Worm (Caenorhabditis elegans) whole organism, L4 larva: ENCODE data around the gene T15B7.15.

Experiments used
- F10B5.3 ChIP-seq: sonication (generic microtip); optimal IDR thresholded peaks from 2 replicates; lab custom pipeline; 2016; ENCODE audit warnings: mild to moderate bottlenecking, missing genetic modification characterization, missing compliant biosample characterization
- F44E2.7 ChIP-seq: fragments of 200-800 bp; sonication (Bioruptor generic); IDR thresholded peaks from 2 replicates; pipeline ENCODE4 v2.1.2; 2022; ENCODE audit warnings: missing genetic modification characterization, missing compliant biosample characterization
- T20F7.1 ChIP-seq: fragments of 200-800 bp; sonication (Bioruptor generic); optimal IDR thresholded peaks from 2 replicates; lab custom pipeline; 2018; ENCODE audit warnings: mild to moderate bottlenecking, missing genetic modification characterization, missing compliant biosample characterization
- Y48G9A.11 ChIP-seq: fragments of 200-800 bp; sonication (Bioruptor generic); IDR thresholded peaks from 2 replicates; pipeline ENCODE4 v1.3.6; 2022; ENCODE audit warnings: missing genetic modification reagents, missing genetic modification characterization, missing compliant biosample characterization
- aha-1 ChIP-seq: fragments of 150-350 bp; peaks from one replicate; lab custom pipeline; 2014; ENCODE audit warnings: missing biosample characterization, missing genetic modification characterization
- ceh-20 ChIP-seq: fragments of 200-800 bp; sonication (Bioruptor generic); IDR thresholded peaks from 2 replicates; pipeline ENCODE4 v1.3.6; 2022; ENCODE audit warnings: missing genetic modification reagents, missing genetic modification characterization, missing compliant biosample characterization
- ceh-28 ChIP-seq: fragments of 150-350 bp; optimal IDR thresholded peaks from 2 replicates; lab custom pipeline; 2014; ENCODE audit warnings: missing biosample characterization, missing genetic modification reagents, missing genetic modification characterization
- ceh-62 ChIP-seq: sonication (generic microtip); optimal IDR thresholded peaks from 2 replicates; lab custom pipeline; 2017; ENCODE audit warnings: missing biosample characterization, missing genetic modification characterization
- daf-12 ChIP-seq: fragments of 150-350 bp; optimal IDR thresholded peaks from 2 replicates; lab custom pipeline; 2014; ENCODE audit warnings: missing biosample characterization, missing genetic modification reagents, missing genetic modification characterization
- daf-16 ChIP-seq, 3 experiments: sonication (generic microtip); optimal IDR thresholded peaks; 2 replicates each; lab custom pipeline; 2016 to 2017; ENCODE audit warnings: missing genetic modification characterization in 3 of 3, missing genetic modification reagents in 3 of 3, mild to moderate bottlenecking in 2 of 3, missing compliant biosample characterization in 2 of 3, missing biosample characterization in 1 of 3, moderate library complexity in 1 of 3
- dmd-6 ChIP-seq: fragments of 200-800 bp; sonication (Bioruptor generic); IDR thresholded peaks from 2 replicates; pipeline ENCODE4 v1.3.6; 2022; ENCODE audit warnings: missing genetic modification reagents, missing genetic modification characterization, missing compliant biosample characterization
- dmd-8 ChIP-seq: fragments of 200-800 bp; sonication (Bioruptor generic); IDR thresholded peaks from 2 replicates; pipeline ENCODE4 v1.3.6; 2022; ENCODE audit warnings: missing genetic modification characterization, missing compliant biosample characterization
- gei-8 ChIP-seq: fragments of 200-800 bp; sonication (Bioruptor generic); optimal IDR thresholded peaks from 2 replicates; lab custom pipeline; 2018; ENCODE audit warnings: mild to moderate bottlenecking, missing genetic modification characterization, missing compliant biosample characterization
- hif-1 ChIP-seq, 2 experiments: sonication (generic microtip); optimal IDR thresholded peaks; 2 replicates each; lab custom pipeline; 2016 to 2017; ENCODE audit warnings: missing compliant biosample characterization in 2 of 2, missing genetic modification characterization in 2 of 2, missing genetic modification reagents in 2 of 2, missing genotype in 2 of 2, mild to moderate bottlenecking in 1 of 2
- jun-1 ChIP-seq: fragments of 150-350 bp; optimal IDR thresholded peaks from 2 replicates; lab custom pipeline; 2014; ENCODE audit warnings: missing biosample characterization, missing genetic modification reagents, missing genetic modification characterization
- lin-39 ChIP-seq: fragments of 150-350 bp; optimal IDR thresholded peaks from 2 replicates; lab custom pipeline; 2014; ENCODE audit warnings: missing biosample characterization, missing genetic modification reagents, missing genetic modification characterization
- lir-3 ChIP-seq: sonication (generic microtip); optimal IDR thresholded peaks from 2 replicates; lab custom pipeline; 2016; ENCODE audit warnings: mild to moderate bottlenecking, missing genetic modification characterization, missing compliant biosample characterization
- nhr-111 ChIP-seq: fragments of 200-800 bp; sonication (Bioruptor generic); optimal IDR thresholded peaks from 2 replicates; lab custom pipeline; 2018; ENCODE audit warnings: mild to moderate bottlenecking, missing genetic modification characterization, missing compliant biosample characterization
- nhr-28 ChIP-seq: fragments of 150-350 bp; optimal IDR thresholded peaks from 2 replicates; lab custom pipeline; 2014; ENCODE audit warnings: missing biosample characterization, missing genetic modification characterization
- nhr-77 ChIP-seq: fragments of 150-350 bp; optimal IDR thresholded peaks from 2 replicates; lab custom pipeline; 2014; ENCODE audit warnings: missing biosample characterization, missing genetic modification characterization
- pqm-1 ChIP-seq: sonication (generic microtip); optimal IDR thresholded peaks from 2 replicates; lab custom pipeline; 2017; ENCODE audit warnings: missing biosample characterization, missing genetic modification characterization
- skn-1 ChIP-seq: fragments of 150-350 bp; optimal IDR thresholded peaks from 2 replicates; lab custom pipeline; 2014; ENCODE audit warnings: missing biosample characterization, missing genetic modification characterization
- unc-130 ChIP-seq: sonication (generic microtip); optimal IDR thresholded peaks from 2 replicates; lab custom pipeline; 2016; ENCODE audit warnings: missing genetic modification reagents, missing genetic modification characterization, missing compliant biosample characterization
- unc-62 ChIP-seq, 3 experiments: fragments of 150-350 bp in 1 of 3; sonication (generic microtip); optimal IDR thresholded peaks in 2 of 3; peaks in 1 of 3; 1 replicate in 1 of 3; 2 replicates in 2 of 3; lab custom pipeline; 2014 to 2017; ENCODE audit warnings: missing biosample characterization in 3 of 3, missing genetic modification characterization in 3 of 3, missing genetic modification reagents in 3 of 3, missing genotype in 1 of 3
- zfp-2 ChIP-seq: sonication (generic microtip); optimal IDR thresholded peaks from 2 replicates; lab custom pipeline; 2016; ENCODE audit warnings: mild to moderate bottlenecking, missing genetic modification characterization, missing compliant biosample characterization
- zfp-3 ChIP-seq: fragments of 200-800 bp; sonication (Bioruptor generic); conservative IDR thresholded peaks from 2 replicates; pipeline ENCODE4 v1.3.6; 2022; ENCODE audit warnings: missing genetic modification reagents, missing genetic modification characterization, missing compliant biosample characterization
- ztf-11 ChIP-seq: fragments of 150-350 bp; optimal IDR thresholded peaks from 2 replicates; lab custom pipeline; 2014; ENCODE audit warnings: missing biosample characterization, missing genetic modification characterization

Gene T15B7.15

DNA sequence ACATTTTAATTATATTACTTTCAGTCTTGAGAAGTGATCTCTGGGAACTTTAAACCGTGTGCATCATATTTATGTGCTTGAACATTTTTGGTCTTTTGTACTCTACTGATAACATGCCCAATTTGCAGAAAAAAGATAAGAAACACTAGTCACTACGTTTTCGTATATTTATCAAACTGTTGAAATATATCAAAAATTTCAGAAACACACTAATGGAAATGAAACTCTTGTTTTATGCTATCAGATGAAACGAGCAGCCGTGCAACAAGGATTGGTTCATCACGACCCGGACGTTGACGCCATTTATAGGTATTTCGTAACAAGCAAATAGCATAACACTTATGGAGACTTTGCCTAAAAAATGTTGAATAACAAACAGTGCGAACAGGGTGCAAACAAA is 15.0 kb downstream of the T15B7.15 start:
- TF ChIP-seq ceh-28 (tag; lab: Kevin White, UChicago), result no peak
- TF ChIP-seq unc-62 (GFP tag; optimal IDR thresholded peaks at IDR 0.05 in 1 of 2; lab: Kevin White, UChicago), result peak in 1 of 2 experiments; percentile 81
- no peak for TF ChIP-seq unc-62 (tag; optimal IDR thresholded peaks at IDR 0.05; lab: Kevin White, UChicago)
- no peak for TF ChIP-seq daf-12 (tag; lab: Kevin White, UChicago)
- peak; percentile 93 for TF ChIP-seq pqm-1 (tag; lab: Kevin White, UChicago)
- no peak for TF ChIP-seq F44E2.7 (GFP tag; lab: Robert Waterston, UW)
- no peak for TF ChIP-seq ztf-11 (tag; lab: Kevin White, UChicago)
- no peak for TF ChIP-seq skn-1 (tag; lab: Kevin White, UChicago)
- peak; percentile 93 for TF ChIP-seq dmd-6 (GFP tag; lab: Robert Waterston, UW)
- TF ChIP-seq nhr-77, result peak; percentile 58
- TF ChIP-seq nhr-28 (tag; lab: Kevin White, UChicago), result peak; percentile 87
- TF ChIP-seq ceh-20, result no peak
- no peak for TF ChIP-seq zfp-3 (GFP tag; lab: Robert Waterston, UW)
- peak; percentile 4 for TF ChIP-seq T20F7.1 (GFP tag; lab: Kevin White, UChicago)
- no peak for TF ChIP-seq lin-39 (tag; lab: Kevin White, UChicago)
- no peak for TF ChIP-seq dmd-8 (GFP tag; lab: Robert Waterston, UW)

DNA sequence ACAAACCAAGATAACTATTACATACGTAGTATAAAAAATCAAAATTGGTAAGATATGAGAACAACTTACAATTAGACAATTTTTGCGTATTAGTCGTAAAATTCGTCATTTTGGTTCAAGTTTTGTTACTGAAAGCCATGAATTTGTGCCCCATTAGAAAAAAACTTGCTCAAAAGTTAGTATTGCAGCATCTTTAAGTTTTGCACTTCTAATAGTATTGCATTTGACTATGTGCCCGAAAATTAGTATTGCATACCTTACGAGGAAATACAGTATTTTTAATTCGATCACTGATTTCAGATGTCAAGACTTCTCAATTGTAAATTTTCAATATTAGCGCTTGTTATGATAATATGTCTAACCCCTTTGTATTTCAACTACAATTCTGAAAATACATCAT is 17.0 kb downstream of the T15B7.15 start, which contains the start of gene T15B7.8:
Gene T15B7.8, plus strand, starts transcription at position 301 of the 400 bp plus-strand sequence.
- TF ChIP-seq nhr-111 (GFP tag; lab: Kevin White, UChicago), result no peak
- no peak for TF ChIP-seq hif-1 (tag; optimal IDR thresholded peaks at IDR 0.05; lab: Kevin White, UChicago)
- no peak for TF ChIP-seq Y48G9A.11
- TF ChIP-seq ceh-62 (tag; lab: Kevin White, UChicago), result no peak

DNA sequence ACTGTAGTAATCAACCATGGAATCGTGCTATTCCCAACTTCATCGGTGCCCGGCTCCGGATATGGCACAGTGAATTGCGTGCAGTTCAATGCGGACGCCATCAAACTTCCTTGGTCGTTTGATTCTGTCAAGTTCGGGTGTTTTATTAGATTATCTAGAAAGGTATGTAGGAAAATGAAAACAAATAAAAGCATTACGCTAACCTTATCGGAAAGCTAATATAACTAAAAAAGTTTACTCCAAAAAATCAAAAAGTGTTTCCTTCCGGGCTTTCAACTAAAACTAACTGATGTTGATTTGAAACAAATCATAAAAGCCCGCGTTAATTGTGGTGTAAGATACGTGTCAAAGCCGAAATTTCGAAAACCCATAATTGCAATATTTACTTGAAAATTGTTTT is 18.7 kb downstream of the T15B7.15 start, which contains the start of gene dmsr-13:
Gene dmsr-13, minus strand, starts transcription at position 101 of the 400 bp plus-strand sequence.
- TF ChIP-seq jun-1 (tag; lab: Kevin White, UChicago), result no peak
- TF ChIP-seq F10B5.3 (tag; lab: Kevin White, UChicago), result no peak
- no peak for TF ChIP-seq aha-1 (tag; lab: Kevin White, UChicago)
- TF ChIP-seq zfp-3 (GFP tag; lab: Robert Waterston, UW), result no peak

DNA sequence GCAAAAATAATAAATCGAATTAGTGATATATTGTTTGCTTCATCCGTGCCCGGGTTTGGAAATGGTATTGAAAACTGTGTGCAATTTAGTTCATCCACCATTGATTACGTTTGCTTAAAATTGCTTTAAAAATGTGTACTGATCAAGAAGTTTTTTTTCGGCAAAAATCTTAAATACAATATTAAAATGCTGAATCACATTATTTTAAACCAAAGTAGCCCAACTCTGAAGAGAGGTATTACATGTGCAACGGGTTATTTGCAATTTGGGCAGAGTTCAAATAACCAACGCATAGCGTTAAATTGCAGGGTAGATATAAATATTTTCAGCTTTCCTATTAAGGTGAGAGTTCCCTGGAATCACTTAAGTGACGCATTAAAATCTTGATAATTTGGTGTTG is 21.3 kb downstream of the T15B7.15 start, which contains the start of gene dmsr-14:
Gene dmsr-14, minus strand, starts transcription at position 101 of the 400 bp plus-strand sequence.
- TF ChIP-seq zfp-2 (tag; lab: Kevin White, UChicago), result no peak
- no peak for TF ChIP-seq unc-130 (GFP tag; lab: Kevin White, UChicago)
- TF ChIP-seq dmd-6 (GFP tag; lab: Robert Waterston, UW), result no peak
- TF ChIP-seq unc-62 (GFP tag; optimal IDR thresholded peaks at IDR 0.05 in 1 of 2; lab: Kevin White, UChicago), result no peak
- no peak for TF ChIP-seq unc-62 (tag; optimal IDR thresholded peaks at IDR 0.05; lab: Kevin White, UChicago)

DNA sequence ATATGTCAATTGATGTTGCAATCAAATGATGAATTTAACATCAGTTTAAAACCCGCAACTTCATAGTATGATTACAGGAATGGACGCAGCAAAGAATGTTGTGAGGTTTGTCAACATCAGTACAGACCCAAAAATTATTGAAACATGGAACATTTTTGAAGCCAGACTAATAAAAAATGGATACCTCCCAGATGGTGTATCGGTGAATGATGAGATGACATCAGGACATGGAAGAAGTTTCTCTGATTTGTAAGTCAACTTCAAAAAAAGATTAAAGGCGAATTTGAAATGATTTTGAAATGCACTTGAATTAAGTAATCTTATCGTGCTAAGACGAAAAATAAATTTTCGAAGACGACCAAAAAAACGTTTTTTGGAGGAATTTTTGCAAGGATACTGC is 24.6 kb downstream of the T15B7.15 start:
- peak in 1 of 2 experiments; percentile 37 for TF ChIP-seq unc-62 (GFP tag; optimal IDR thresholded peaks at IDR 0.05 in 1 of 2; lab: Kevin White, UChicago)
- TF ChIP-seq unc-62 (tag; optimal IDR thresholded peaks at IDR 0.05; lab: Kevin White, UChicago), result no peak
- no peak for TF ChIP-seq gei-8 (GFP tag; lab: Kevin White, UChicago)
- TF ChIP-seq aha-1 (tag; lab: Kevin White, UChicago), result peak; percentile 65

DNA sequence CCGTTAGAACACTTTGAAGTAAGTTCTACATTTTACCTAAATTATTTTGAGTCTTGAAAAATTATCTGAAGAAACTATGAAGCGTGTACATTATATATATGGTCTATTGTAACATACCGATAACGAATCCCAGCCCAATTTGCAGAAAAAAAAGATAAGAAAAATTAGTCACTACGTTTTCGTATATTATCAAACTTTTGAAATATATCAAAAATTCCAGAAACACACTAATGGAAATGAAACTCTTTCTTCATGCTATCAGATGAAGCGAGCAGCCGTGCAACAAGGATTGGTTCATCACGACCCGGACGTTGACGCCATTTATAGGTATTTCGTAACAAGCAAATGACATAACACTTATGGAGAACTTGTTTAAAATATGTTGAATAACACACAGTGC is 26.6 kb downstream of the T15B7.15 start:
- TF ChIP-seq unc-62 (GFP tag; optimal IDR thresholded peaks at IDR 0.05 in 1 of 2; lab: Kevin White, UChicago), result peak in 1 of 2 experiments; percentile 40
- TF ChIP-seq unc-62 (tag; optimal IDR thresholded peaks at IDR 0.05; lab: Kevin White, UChicago), result no peak
- no peak for TF ChIP-seq daf-16 (GFP tag; optimal IDR thresholded peaks at IDR 0.05; lab: Kevin White, UChicago)
- TF ChIP-seq daf-16 (tag; optimal IDR thresholded peaks at IDR 0.05; lab: Kevin White, UChicago), result peak; percentile 8
- no peak for TF ChIP-seq Y48G9A.11
- TF ChIP-seq lir-3 (tag; lab: Kevin White, UChicago), result no peak
- peak; percentile 89 for TF ChIP-seq pqm-1 (tag; lab: Kevin White, UChicago)
- peak; percentile 83 for TF ChIP-seq dmd-6 (GFP tag; lab: Robert Waterston, UW)
- no peak for TF ChIP-seq nhr-77
- TF ChIP-seq nhr-28 (tag; lab: Kevin White, UChicago), result peak; percentile 61
